Worm (Caenorhabditis elegans): ENCODE measurements around the gene tbc-19.
A peak's percentile ranks its signal among the peaks of the same experiment; 100 is the strongest.

The tbc-19 gene

DNA sequence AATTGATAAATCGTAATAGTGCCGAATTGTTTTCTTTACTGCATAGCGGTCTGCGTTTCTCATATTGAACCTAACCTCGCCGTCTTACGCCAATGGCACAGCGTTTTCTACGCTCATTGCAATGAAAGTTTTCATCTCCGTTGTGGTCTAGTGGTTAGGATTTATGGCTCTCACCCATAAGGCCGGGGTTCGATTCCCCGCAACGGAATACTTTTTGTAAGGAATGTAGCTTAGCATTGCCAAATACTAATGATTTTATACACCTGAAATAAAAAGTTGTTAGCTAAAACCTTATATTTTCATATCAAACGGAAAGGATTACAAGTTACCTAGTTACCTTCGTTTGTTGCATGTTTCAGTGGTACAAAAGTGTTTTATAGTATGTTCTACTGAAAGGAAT lies 3.5 kb upstream of the tbc-19 start (continued):
- peak in 1 of 3 experiments; percentile 74 for TF ChIP-seq lin-35 (GFP tag; optimal IDR thresholded peaks at IDR 0.05)
- TF ChIP-seq ztf-26 (tag; optimal IDR thresholded peaks at IDR 0.05), result peak; percentile 57

DNA sequence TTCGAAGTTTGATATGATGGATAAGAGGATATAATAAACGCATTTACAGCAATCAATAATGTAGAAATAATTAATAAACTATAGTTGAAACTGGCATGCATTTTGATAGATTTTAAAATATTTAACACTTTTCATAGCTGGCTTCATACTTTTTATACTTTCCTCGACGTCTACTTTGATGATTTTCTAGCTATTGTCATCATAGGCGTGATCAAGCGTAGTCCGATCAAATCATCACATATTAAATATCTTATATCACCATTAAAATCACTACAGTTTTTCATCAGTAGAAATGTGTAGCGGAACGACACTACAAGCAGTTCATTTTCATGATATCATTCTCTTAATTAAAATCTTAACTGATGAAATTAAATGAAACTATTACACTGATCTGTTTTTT lies 3.0 kb upstream of the tbc-19 start, which contains the start of gene C04C11.25:
Gene C04C11.25, minus strand, starts transcription at position 101 of the 400 bp plus-strand sequence.
- no peak for TF ChIP-seq ceh-40 (GFP tag; IDR thresholded peaks at IDR 0.05)
- no peak for TF ChIP-seq lin-35 (GFP tag; optimal IDR thresholded peaks at IDR 0.05)
- no peak for TF ChIP-seq dpff-1 (tag; optimal IDR thresholded peaks at IDR 0.05)
- no peak for TF ChIP-seq hlh-12 (tag; optimal IDR thresholded peaks at IDR 0.05)
- no peak for TF ChIP-seq hmg-20 (GFP tag; IDR thresholded peaks at IDR 0.05)

DNA sequence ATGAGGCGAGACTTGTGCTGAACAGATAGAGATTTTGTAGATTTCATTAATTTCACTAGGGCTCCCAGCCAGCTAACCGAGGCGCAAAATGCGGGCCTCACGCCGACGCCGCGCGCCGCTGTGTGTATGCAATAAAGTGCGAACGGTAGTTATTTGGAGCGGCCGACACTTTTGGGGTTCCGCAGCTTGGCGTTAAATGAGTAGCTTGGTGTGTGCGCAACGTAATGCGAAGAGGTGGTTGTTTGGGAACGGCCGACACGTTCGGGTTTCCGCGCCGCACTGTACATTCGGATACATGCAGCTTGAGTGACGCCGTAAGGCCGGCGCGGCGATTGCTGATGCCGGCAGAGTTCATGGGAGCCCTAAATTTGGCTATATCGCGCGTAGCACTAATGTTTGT lies 4.2 kb downstream of the tbc-19 start:
- TF ChIP-seq hsf-1 (GFP tag; IDR thresholded peaks at IDR 0.05), result no peak
- TF ChIP-seq F33H1.4 (GFP tag; IDR thresholded peaks at IDR 0.05), result 0 out of 2 replicates have a peak, but pooled peaks have one; percentile 8
- TF ChIP-seq zfh-2 (GFP tag; conservative IDR thresholded peaks at IDR 0.05), result peak; percentile 68
- TF ChIP-seq nhr-179 (tag; optimal IDR thresholded peaks at IDR 0.05), result no peak
- no peak for TF ChIP-seq Y56A3A.18 (GFP tag; IDR thresholded peaks at IDR 0.05)
- TF ChIP-seq lir-1 (GFP tag; conservative IDR thresholded peaks at IDR 0.05), result no peak
- TF ChIP-seq snpc-1.1 (tag; optimal IDR thresholded peaks at IDR 0.05; ENCODE audit: insufficient read depth), result peak; percentile 11
- no peak for TF ChIP-seq snpc-4 (GFP tag; optimal IDR thresholded peaks at IDR 0.05)
- TF ChIP-seq snpc-4 (tag; optimal IDR thresholded peaks at IDR 0.05), result peak in 2 of 4 experiments; percentile 67 to 86

DNA sequence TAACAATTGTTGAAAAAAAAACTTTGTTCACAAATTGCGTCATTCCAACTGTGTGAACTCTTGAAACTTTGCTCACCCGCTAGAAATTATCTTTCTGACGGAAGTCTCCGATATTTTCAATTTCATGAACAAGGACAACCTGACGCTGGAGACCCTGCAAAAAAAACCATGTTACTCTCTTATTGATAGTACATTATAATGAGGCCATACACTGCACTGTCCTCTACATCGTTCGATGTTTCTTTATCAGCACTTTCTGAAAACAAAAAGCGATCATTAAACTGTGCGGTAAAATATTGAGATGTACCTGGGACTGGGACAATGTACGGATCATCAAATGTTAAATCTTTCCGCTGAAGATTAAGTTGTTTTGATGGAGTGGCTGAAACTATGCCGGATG lies 8.8 kb downstream of the tbc-19 start:
- TF ChIP-seq lin-35 (GFP tag; optimal IDR thresholded peaks at IDR 0.05), result no peak
- no peak for TF ChIP-seq zfh-2 (GFP tag; conservative IDR thresholded peaks at IDR 0.05)
- TF ChIP-seq atf-7 (tag; optimal IDR thresholded peaks at IDR 0.05), result peak; percentile 27
- peak; percentile 85 for TF ChIP-seq nhr-80 (tag; optimal IDR thresholded peaks at IDR 0.05)
- TF ChIP-seq B0336.3 (GFP tag; IDR thresholded peaks at IDR 0.05), result peak; percentile 31; the same call in 1 of the 2 replicates

DNA sequence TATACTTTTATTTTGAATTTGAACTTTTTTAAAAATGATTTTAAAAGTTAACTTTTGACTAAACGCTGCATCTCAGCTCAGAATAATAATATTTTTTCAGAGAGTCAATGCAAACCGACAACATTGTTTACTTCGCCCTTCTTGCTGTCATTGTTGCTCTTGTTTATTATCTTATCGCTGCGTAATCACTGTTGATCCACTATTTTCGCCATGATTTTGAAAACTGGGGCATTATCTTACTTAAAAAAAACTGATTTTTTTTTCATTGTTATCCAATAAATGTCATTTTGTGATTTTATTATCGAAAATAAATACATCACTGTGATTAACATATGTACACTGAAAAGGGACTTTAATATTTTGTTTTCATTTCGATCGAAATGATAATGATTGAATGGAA lies 9.6 kb downstream of the tbc-19 start:
- TF ChIP-seq nhr-80 (tag; optimal IDR thresholded peaks at IDR 0.05) (no peak), mcd-1 (GFP tag; IDR thresholded peaks at IDR 0.05) (no peak), Y53G8AR.9 (GFP tag; conservative IDR thresholded peaks at IDR 0.05) (no peak), ccch-3 (GFP tag; optimal IDR thresholded peaks at IDR 0.05) (no peak)

DNA sequence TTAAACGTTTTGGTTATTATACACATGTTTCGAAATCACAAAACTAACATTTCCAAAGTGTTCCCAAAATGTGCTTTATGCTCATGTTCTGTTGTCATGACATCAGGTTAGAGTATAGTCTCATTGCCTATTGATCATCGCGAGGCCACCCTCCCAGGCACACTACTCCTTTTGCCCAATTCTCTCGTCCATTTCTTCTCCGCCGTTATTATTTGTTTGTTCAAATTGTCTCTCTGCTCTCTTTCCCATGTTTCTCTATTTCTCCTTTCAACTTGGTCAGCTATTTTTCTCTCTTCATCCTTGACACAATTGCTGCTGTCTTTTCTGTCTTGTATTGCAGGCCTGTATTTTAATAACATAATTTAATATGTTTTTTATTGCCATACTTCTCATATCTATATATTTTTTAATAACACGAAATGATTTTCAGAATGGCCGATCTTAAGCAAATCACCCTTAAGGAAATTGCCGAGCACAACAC lies 10.8 kb downstream of the tbc-19 start, which contains the start of gene cytb-5.1:
Gene cytb-5.1, plus strand, starts transcription at position 431 of the 481 bp plus-strand sequence.
- peak; percentile 63 for TF ChIP-seq nhr-80 (tag; optimal IDR thresholded peaks at IDR 0.05)
- peak; percentile 20; the same call in 1 of the 2 replicates for TF ChIP-seq cebp-1 (GFP tag; IDR thresholded peaks at IDR 0.05)
- TF ChIP-seq cebp-1 (tag; optimal IDR thresholded peaks at IDR 0.05), result peak; percentile 74
- no peak for TF ChIP-seq snpc-4 (GFP tag; optimal IDR thresholded peaks at IDR 0.05)
- peak in 1 of 4 experiments; percentile 16 for TF ChIP-seq snpc-4 (tag; optimal IDR thresholded peaks at IDR 0.05)
- peak; percentile 10 for TF ChIP-seq attf-5 (GFP tag; optimal IDR thresholded peaks at IDR 0.05)
- TF ChIP-seq Y95B8A.8 (GFP tag; IDR thresholded peaks at IDR 0.05), result no peak
- 0 out of 2 replicates have a peak, but pooled peaks have one; percentile 52 for TF ChIP-seq nfyb-1 (GFP tag; IDR thresholded peaks at IDR 0.05)
- TF ChIP-seq F39B2.1 (GFP tag; IDR thresholded peaks at IDR 0.05), result no peak
- TF ChIP-seq lin-54 (GFP tag; optimal IDR thresholded peaks at IDR 0.05), result peak; percentile 14
- TF ChIP-seq rec-8 (tag; optimal IDR thresholded peaks at IDR 0.05), result no peak
- peak; percentile 10 for TF ChIP-seq lin-40 (tag; optimal IDR thresholded peaks at IDR 0.05)
- TF ChIP-seq pbrm-1 (GFP tag; IDR thresholded peaks at IDR 0.05), result 0 out of 2 replicates have a peak, but pooled peaks have one; percentile 18
- 0 out of 2 replicates have a peak, but pooled peaks have one; percentile 33 for TF ChIP-seq mcd-1 (GFP tag; IDR thresholded peaks at IDR 0.05)
- no peak for TF ChIP-seq ztf-3 (GFP tag; optimal IDR thresholded peaks at IDR 0.05)

All from whole organism, young adult.